Fruit fly (Drosophila melanogaster) S2 (cell line): Measurements from ENCODE around the gene obst-H.

ENCODE experiments used
- CG8478 ChIP-seq: fragments of >200 bp; optimal IDR thresholded peaks from 2 replicates; lab custom pipeline; 2018
- CTCF ChIP-seq, 2 experiments: fragments of >200 bp; optimal IDR thresholded peaks; 2 replicates each; lab custom pipeline; 2018

dm6 chr3L:15518344-15518743 lies 10.7 kb downstream of the obst-H start:
- TF ChIP-seq CTCF (optimal IDR thresholded peaks at IDR 0.05; lab: Kevin White, UChicago) (no peak), CG8478 (no peak)
